Worm (Caenorhabditis elegans): ENCODE results near the gene F14D7.9.
A peak's percentile ranks its signal among the peaks of the same experiment; 100 is the strongest.
"Not testable (repeated sequence)": the region's sequence is repeated elsewhere in the genome, so short reads cannot be mapped to it uniquely, and the experiment has no call there.

F14D7.9 gene

DNA sequence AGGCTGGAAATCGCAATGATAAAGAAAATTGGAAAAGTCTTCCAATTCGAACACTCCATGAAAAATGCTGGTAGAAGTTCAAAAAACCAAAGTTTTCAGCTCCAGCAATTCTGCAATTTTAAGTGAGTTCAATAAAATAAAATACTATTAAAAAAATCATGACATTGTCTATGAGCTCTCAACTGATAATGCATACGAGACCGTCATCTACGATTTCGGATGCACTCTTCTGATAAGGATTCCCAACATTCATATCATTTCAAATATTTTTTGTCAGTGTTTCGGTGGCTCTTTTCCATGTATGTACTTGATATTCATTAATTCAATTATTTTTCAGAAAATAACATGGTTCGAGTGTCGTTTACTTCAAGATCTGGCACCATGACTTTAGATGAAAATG lies 6.6 kb downstream of the F14D7.9 start, which contains the start of gene F14D7.6:
F14D7.6 (plus strand) TSS at position 338 of the 400 bp plus-strand sequence.
- TF ChIP-seq Y67H2A.10 (GFP tag; conservative IDR thresholded peaks at IDR 0.05): no peak
- TF ChIP-seq nhr-80 (tag; optimal IDR thresholded peaks at IDR 0.05): peak; percentile 21

DNA sequence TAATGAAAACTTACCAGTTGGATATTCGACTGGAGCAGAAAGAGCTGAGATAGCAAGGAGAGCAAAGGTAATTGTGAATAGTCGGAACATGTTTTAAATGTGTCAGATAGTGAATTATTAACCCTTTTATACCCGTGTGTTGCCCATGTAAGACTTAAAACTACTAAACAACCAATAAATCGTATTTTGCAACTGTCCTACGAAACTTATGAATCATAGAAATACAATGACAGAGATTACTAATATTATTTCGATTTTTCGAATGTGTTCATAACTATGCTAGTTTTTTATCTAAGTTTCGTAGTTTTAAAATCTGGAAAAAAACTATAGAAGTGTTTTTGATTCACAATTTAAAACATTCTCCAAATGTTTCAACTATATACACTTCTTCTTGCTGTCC lies 12.3 kb downstream of the F14D7.9 start, which contains the start of gene spig-4:
spig-4 (minus strand) TSS at position 101 of the 400 bp plus-strand sequence.
- not testable (repeated sequence) for TF ChIP-seq ztf-22 (GFP tag; optimal IDR thresholded peaks at IDR 0.05); ccch-3 (GFP tag; optimal IDR thresholded peaks at IDR 0.05); egl-44 (GFP tag; IDR thresholded peaks at IDR 0.05)

DNA sequence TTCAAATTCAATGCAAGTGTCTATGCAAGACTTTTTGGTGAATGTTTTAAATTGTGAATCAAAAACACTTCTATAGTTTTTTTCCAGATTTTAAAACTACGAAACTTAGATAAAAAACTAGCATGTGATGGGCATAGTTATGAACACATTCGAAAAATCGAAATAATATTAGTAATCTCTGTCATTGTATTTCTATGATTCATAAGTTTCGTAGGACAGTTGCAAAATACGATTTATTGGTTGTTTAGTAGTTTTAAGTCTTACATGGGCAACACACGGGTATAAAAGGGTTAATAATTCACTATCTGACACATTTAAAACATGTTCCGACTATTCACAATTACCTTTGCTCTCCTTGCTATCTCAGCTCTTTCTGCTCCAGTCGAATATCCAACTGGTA lies 13.7 kb downstream of the F14D7.9 start, which contains the start of gene spig-5:
spig-5 (plus strand) TSS at position 301 of the 400 bp plus-strand sequence.
- not testable (repeated sequence) for TF ChIP-seq dpff-1 (tag; optimal IDR thresholded peaks at IDR 0.05); F23B12.7 (tag; optimal IDR thresholded peaks at IDR 0.05; ENCODE audit: insufficient read depth); let-607 (tag; optimal IDR thresholded peaks at IDR 0.05)

DNA sequence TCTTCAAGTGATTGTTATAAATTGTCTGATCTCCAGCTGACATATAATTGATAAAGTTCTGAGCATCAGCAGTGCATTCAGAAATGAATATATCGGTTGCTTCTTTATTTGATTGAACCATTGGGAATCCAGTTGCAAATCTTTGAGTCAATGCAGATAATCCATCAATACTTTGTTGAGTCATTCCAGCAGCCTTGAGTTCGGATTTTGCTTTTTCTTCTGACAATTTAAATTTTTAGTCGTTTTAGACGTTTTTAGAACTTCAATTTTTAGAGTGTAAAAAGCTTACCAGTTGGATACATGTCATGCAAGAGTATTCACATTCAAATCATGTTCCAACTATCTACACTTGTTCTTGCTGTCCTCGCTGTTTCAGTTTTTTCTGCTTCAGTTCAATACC lies 15.1 kb downstream of the F14D7.9 start, which contains the start of gene F14D7.14:
F14D7.14 (plus strand) TSS at position 301 of the 400 bp plus-strand sequence.
- TF ChIP-seq nhr-90 (tag; optimal IDR thresholded peaks at IDR 0.05); egl-44 (GFP tag; IDR thresholded peaks at IDR 0.05); snpc-1.1 (tag; optimal IDR thresholded peaks at IDR 0.05; ENCODE audit: insufficient read depth): not testable (repeated sequence)

DNA sequence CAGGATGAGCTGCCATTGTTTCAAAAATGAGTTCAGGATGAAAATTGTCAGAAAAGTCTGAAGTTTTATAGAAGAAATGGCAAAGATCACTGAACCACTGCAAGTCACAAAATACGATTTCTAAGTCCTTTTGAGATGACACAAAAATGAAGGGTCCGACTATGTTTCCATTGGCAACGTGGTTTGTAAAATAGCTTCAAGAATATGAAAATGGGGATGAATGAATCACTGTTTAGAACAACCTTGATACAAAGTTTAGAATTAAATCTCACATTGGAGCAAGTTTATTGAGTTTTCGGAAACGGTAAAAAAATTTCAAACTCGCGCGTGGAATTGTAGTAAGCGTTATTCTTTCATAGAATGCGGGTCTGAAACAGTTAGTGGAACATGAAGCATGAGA lies 16.6 kb downstream of the F14D7.9 start, which contains the start of gene ddn-3:
ddn-3 (minus strand) TSS at position 101 of the 400 bp plus-strand sequence.
- TF ChIP-seq attf-3 (GFP tag; conservative IDR thresholded peaks at IDR 0.05) (no peak), F37B4.10 (GFP tag; IDR thresholded peaks at IDR 0.05) (no peak), dpff-1 (tag; optimal IDR thresholded peaks at IDR 0.05) (no peak), lir-1 (GFP tag; conservative IDR thresholded peaks at IDR 0.05) (no peak), F52B5.7 (tag; optimal IDR thresholded peaks at IDR 0.05) (no peak), snpc-1.3 (tag; optimal IDR thresholded peaks at IDR 0.05; ENCODE audit: insufficient read depth) (no peak), xnd-1 (tag; optimal IDR thresholded peaks at IDR 0.05) (no peak), madf-8 (GFP tag; conservative IDR thresholded peaks at IDR 0.05) (no peak), die-1 (tag; optimal IDR thresholded peaks at IDR 0.05) (no peak), athp-1 (tag; optimal IDR thresholded peaks at IDR 0.05) (no peak), F22D6.2 (tag; optimal IDR thresholded peaks at IDR 0.05) (no peak), snpc-1.1 (tag; optimal IDR thresholded peaks at IDR 0.05; ENCODE audit: insufficient read depth) (no peak)

DNA sequence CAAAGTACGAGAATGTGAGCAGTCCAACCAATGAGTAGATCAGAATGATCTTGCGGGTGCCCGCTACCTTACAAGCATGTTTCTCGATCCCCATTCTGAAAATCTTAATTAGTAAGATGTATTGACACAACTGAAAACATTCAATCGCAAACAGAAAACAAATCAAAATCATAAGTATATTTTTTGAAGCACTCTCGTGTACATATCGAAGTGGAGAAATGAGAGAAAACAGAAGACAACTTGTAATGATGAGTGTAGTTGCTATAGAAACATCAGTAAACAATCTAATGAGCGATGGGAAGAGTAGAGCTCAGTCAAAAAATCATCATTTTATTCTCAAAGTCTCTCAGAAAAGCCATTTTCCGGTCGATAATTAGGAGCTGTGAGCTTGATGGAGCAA lies 18.2 kb downstream of the F14D7.9 start, which contains the start of gene F14D7.8:
F14D7.8 (minus strand) TSS at position 101 of the 400 bp plus-strand sequence.
- TF ChIP-seq B0019.2 (GFP tag; conservative IDR thresholded peaks at IDR 0.05): no peak

DNA sequence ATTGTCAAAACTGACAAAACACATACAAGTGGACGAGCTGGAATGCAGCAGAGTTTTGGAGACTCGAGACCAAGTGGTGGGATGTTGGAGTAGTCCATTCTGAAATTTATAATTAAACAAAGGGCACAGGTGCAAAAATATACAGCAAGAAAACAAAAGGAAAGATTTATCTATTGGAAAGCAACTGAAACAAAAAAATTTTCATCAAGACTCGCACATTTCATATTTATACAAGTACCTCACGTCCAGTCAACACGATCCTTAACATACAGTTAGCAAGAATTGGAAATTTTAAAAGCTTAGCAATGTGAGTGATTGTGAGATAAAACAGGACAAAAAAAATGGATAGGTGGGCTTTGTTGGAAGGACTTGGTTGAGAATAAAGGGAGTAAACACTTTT lies 19.7 kb downstream of the F14D7.9 start, which contains the start of gene F47B8.1:
F47B8.1 (minus strand) TSS at position 101 of the 400 bp plus-strand sequence.
- TF ChIP-seq dpl-1 (GFP tag; optimal IDR thresholded peaks at IDR 0.05) (no peak), Y53G8AR.9 (GFP tag; conservative IDR thresholded peaks at IDR 0.05) (no peak), rpc-1 (optimal IDR thresholded peaks at IDR 0.05) (no peak), rpc-1 (tag; optimal IDR thresholded peaks at IDR 0.05) (no peak), hsf-1 (GFP tag; IDR thresholded peaks at IDR 0.05) (no peak), snpc-4 (GFP tag; optimal IDR thresholded peaks at IDR 0.05) (no peak), snpc-4 (tag; optimal IDR thresholded peaks at IDR 0.05) (no peak), nfya-2 (GFP tag; IDR thresholded peaks at IDR 0.05) (no peak)
